Fruit fly (Drosophila melanogaster) whole organism, prepupa: ENCODE measurements around the gene Ptpmeg2.

ENCODE experiments used
- CG10669 ChIP-seq: fragments of 200-800 bp; sonication (Bioruptor generic); optimal IDR thresholded peaks from 3 replicates; lab custom pipeline; 2018; ENCODE audit warnings: missing biosample characterization, mild to moderate bottlenecking, missing genetic modification characterization, moderate library complexity
- CG11294 ChIP-seq: fragments of 200-800 bp; sonication (Bioruptor generic); IDR thresholded peaks from 2 replicates; pipeline ENCODE4 v1.3.6; 2022; ENCODE audit warnings: missing biosample characterization, missing genetic modification characterization
- CG11762 ChIP-seq: fragments of 200-800 bp; sonication (Bioruptor generic); optimal IDR thresholded peaks from 3 replicates; lab custom pipeline; 2016; ENCODE audit warnings: missing biosample characterization, missing genetic modification characterization; ENCODE audit not compliant: insufficient read depth
- CG11902 ChIP-seq: fragments of 200-800 bp; sonication (Bioruptor generic); optimal IDR thresholded peaks from 3 replicates; lab custom pipeline; 2016; ENCODE audit warnings: missing biosample characterization, missing genetic modification characterization
- CG15336 ChIP-seq: fragments of 200-800 bp; sonication (Bioruptor generic); IDR thresholded peaks from 2 replicates; pipeline ENCODE4 v1.3.6; 2022; ENCODE audit warnings: missing biosample characterization, missing genetic modification characterization
- CG3032 ChIP-seq: fragments of 200-800 bp; optimal IDR thresholded peaks from 2 replicates; lab custom pipeline; 2019; ENCODE audit warnings: missing biosample characterization, mild to moderate bottlenecking, missing genetic modification characterization, moderate library complexity
- CG31627 ChIP-seq: fragments of 200-800 bp; sonication (Bioruptor generic); optimal IDR thresholded peaks from 3 replicates; lab custom pipeline; 2016; ENCODE audit warnings: missing biosample characterization, missing genetic modification characterization
- CG32006 ChIP-seq: fragments of 200-800 bp; sonication (Bioruptor generic); optimal IDR thresholded peaks from 3 replicates; lab custom pipeline; 2017; ENCODE audit warnings: missing biosample characterization, mild to moderate bottlenecking, missing genetic modification characterization
- CG34406 ChIP-seq: fragments of 200-800 bp; sonication (Bioruptor generic); optimal IDR thresholded peaks from 3 replicates; lab custom pipeline; 2016; ENCODE audit warnings: missing biosample characterization, missing genetic modification characterization
- CG3919 ChIP-seq: fragments of 200-800 bp; sonication (Bioruptor generic); optimal IDR thresholded peaks from 3 replicates; lab custom pipeline; 2016; ENCODE audit warnings: missing biosample characterization, missing genetic modification characterization
- CG6163 ChIP-seq: fragments of 200-800 bp; sonication (Bioruptor generic); IDR thresholded peaks from 3 replicates; pipeline ENCODE4 v1.3.6; 2022; ENCODE audit warnings: missing biosample characterization, missing genetic modification characterization
- CG6276 ChIP-seq: fragments of 200-800 bp; sonication (Bioruptor generic); optimal IDR thresholded peaks from 2 replicates; lab custom pipeline; 2017; ENCODE audit warnings: missing biosample characterization, mild to moderate bottlenecking, missing genetic modification characterization
- CG6792 ChIP-seq: fragments of 200-800 bp; sonication (Bioruptor generic); optimal IDR thresholded peaks from 3 replicates; lab custom pipeline; 2016; ENCODE audit warnings: missing biosample characterization, missing genetic modification characterization
- CG6854 ChIP-seq: fragments of 200-800 bp; sonication (Bioruptor generic); optimal IDR thresholded peaks from 2 replicates; lab custom pipeline; 2017; ENCODE audit warnings: missing biosample characterization, mild to moderate bottlenecking, missing genetic modification characterization
- CG7368 ChIP-seq: fragments of 200-800 bp; sonication (Bioruptor generic); optimal IDR thresholded peaks from 3 replicates; lab custom pipeline; 2016; ENCODE audit warnings: missing biosample characterization, missing genetic modification characterization
- CG8119 ChIP-seq: fragments of 200-800 bp; sonication (Bioruptor generic); IDR thresholded peaks from 3 replicates; pipeline ENCODE4 v1.3.6; 2022; ENCODE audit warnings: missing biosample characterization, missing genetic modification characterization
- CG8319 ChIP-seq: fragments of 200-800 bp; sonication (Bioruptor generic); optimal IDR thresholded peaks from 3 replicates; lab custom pipeline; 2016; ENCODE audit warnings: missing biosample characterization, missing genetic modification characterization
- CG8632 ChIP-seq: fragments of 200-800 bp; sonication (Bioruptor generic); optimal IDR thresholded peaks from 3 replicates; lab custom pipeline; 2016; ENCODE audit warnings: missing biosample characterization, missing genetic modification characterization
- CG9139 ChIP-seq: fragments of 200-800 bp; sonication (Bioruptor generic); optimal IDR thresholded peaks from 3 replicates; lab custom pipeline; 2017; ENCODE audit warnings: missing biosample characterization, mild to moderate bottlenecking, missing genetic modification characterization
- Eip75B ChIP-seq: fragments of 200-800 bp; sonication (Bioruptor generic); optimal IDR thresholded peaks from 3 replicates; lab custom pipeline; 2016; ENCODE audit warnings: missing biosample characterization, missing genetic modification characterization
- Eip78C ChIP-seq: fragments of 200-800 bp; sonication (Bioruptor generic); peaks from one replicate; lab custom pipeline; 2016; ENCODE audit warnings: missing biosample characterization, missing genetic modification characterization
- Gug ChIP-seq: fragments of 200-800 bp; sonication (Bioruptor generic); IDR thresholded peaks from 2 replicates; pipeline ENCODE4 v1.3.6; 2022; ENCODE audit warnings: missing biosample characterization, missing genetic modification characterization
- Hr38 ChIP-seq: sonication (Bioruptor generic); optimal IDR thresholded peaks from 2 replicates; lab custom pipeline; 2016; ENCODE audit warnings: missing biosample characterization, missing genetic modification characterization
- Hr39 ChIP-seq: fragments of 200-800 bp; sonication (Bioruptor generic); optimal IDR thresholded peaks from 2 replicates; lab custom pipeline; 2016; ENCODE audit warnings: missing biosample characterization, missing genetic modification characterization
- Hr4 ChIP-seq: fragments of 200-800 bp; sonication (Bioruptor generic); optimal IDR thresholded peaks from 3 replicates; lab custom pipeline; 2016; ENCODE audit warnings: missing biosample characterization, missing genetic modification characterization
- Lpt ChIP-seq: fragments of 200-800 bp; sonication (Bioruptor generic); optimal IDR thresholded peaks from 3 replicates; lab custom pipeline; 2016; ENCODE audit warnings: missing biosample characterization, missing genetic modification characterization
- Met ChIP-seq: fragments of 200-800 bp; sonication (Bioruptor generic); optimal IDR thresholded peaks from 3 replicates; lab custom pipeline; 2016; ENCODE audit warnings: missing biosample characterization, missing genetic modification characterization
- OdsH ChIP-seq: fragments of 200-800 bp; sonication (Bioruptor generic); optimal IDR thresholded peaks from 3 replicates; lab custom pipeline; 2016; ENCODE audit warnings: missing biosample characterization, missing genetic modification characterization
- Smox ChIP-seq: fragments of 200-800 bp; sonication (Bioruptor generic); optimal IDR thresholded peaks from 3 replicates; lab custom pipeline; 2016; ENCODE audit warnings: missing biosample characterization, missing genetic modification characterization
- Sox102F ChIP-seq: fragments of 200-800 bp; sonication (Bioruptor generic); optimal IDR thresholded peaks from 2 replicates; lab custom pipeline; 2016; ENCODE audit warnings: missing biosample characterization, mild to moderate bottlenecking, missing genetic modification characterization
- Sox14 ChIP-seq: fragments of 200-800 bp; sonication (Bioruptor generic); optimal IDR thresholded peaks from 3 replicates; lab custom pipeline; 2016; ENCODE audit warnings: missing biosample characterization, missing genetic modification characterization
- Sox15 ChIP-seq: fragments of 200-800 bp; sonication (Bioruptor generic); optimal IDR thresholded peaks from 3 replicates; lab custom pipeline; 2016; ENCODE audit warnings: missing biosample characterization, missing genetic modification characterization
- acj6 ChIP-seq: fragments of 200-800 bp; sonication (Bioruptor generic); optimal IDR thresholded peaks from 3 replicates; lab custom pipeline; 2016; ENCODE audit warnings: missing biosample characterization, missing genetic modification characterization
- cyc ChIP-seq: fragments of 200-800 bp; sonication (Bioruptor generic); optimal IDR thresholded peaks from 3 replicates; lab custom pipeline; 2016; ENCODE audit warnings: missing biosample characterization, missing genetic modification characterization
- dsx ChIP-seq: fragments of 200-800 bp; optimal IDR thresholded peaks from 3 replicates; lab custom pipeline; 2019; ENCODE audit warnings: missing biosample characterization, mild to moderate bottlenecking, missing genetic modification characterization, moderate library complexity; ENCODE audit not compliant: poor library complexity, severe bottlenecking
- eg ChIP-seq: fragments of 200-800 bp; sonication (Bioruptor generic); IDR thresholded peaks from 3 replicates; pipeline ENCODE4 v1.3.6; 2022; ENCODE audit warnings: missing biosample characterization, missing genetic modification characterization
- esn ChIP-seq: fragments of 200-800 bp; sonication (Bioruptor generic); optimal IDR thresholded peaks from 2 replicates; lab custom pipeline; 2016; ENCODE audit warnings: missing biosample characterization, mild to moderate bottlenecking, missing genetic modification characterization, moderate library complexity
- fd59A ChIP-seq: fragments of 200-800 bp; sonication (Bioruptor generic); optimal IDR thresholded peaks from 2 replicates; lab custom pipeline; 2017; ENCODE audit warnings: missing biosample characterization, mild to moderate bottlenecking, missing genetic modification characterization, missing genetic modification reagents
- fkh ChIP-seq: fragments of 200-800 bp; sonication (Bioruptor generic); optimal IDR thresholded peaks from 3 replicates; lab custom pipeline; 2017; ENCODE audit warnings: missing biosample characterization, mild to moderate bottlenecking, missing genetic modification characterization, moderate library complexity
- lz ChIP-seq: fragments of 200-800 bp; sonication (Bioruptor generic); optimal IDR thresholded peaks from 3 replicates; lab custom pipeline; 2016; ENCODE audit warnings: missing biosample characterization, missing genetic modification characterization
- net ChIP-seq: fragments of 200-800 bp; sonication (Bioruptor generic); optimal IDR thresholded peaks from 3 replicates; lab custom pipeline; 2016; ENCODE audit warnings: missing biosample characterization, missing genetic modification characterization
- salr ChIP-seq, 2 experiments: fragments of 200-800 bp; sonication (Bioruptor generic); optimal IDR thresholded peaks; 3 replicates each; lab custom pipeline; 2016 to 2018; ENCODE audit warnings: missing biosample characterization in 2 of 2, missing genetic modification characterization in 2 of 2, mild to moderate bottlenecking in 1 of 2
- spab ChIP-seq: fragments of 200-800 bp; sonication (Bioruptor generic); optimal IDR thresholded peaks from 2 replicates; lab custom pipeline; 2017; ENCODE audit warnings: missing biosample characterization, mild to moderate bottlenecking, missing genetic modification characterization, missing genetic modification reagents
- ss ChIP-seq, 2 experiments: fragments of 200-800 bp; sonication (Bioruptor generic); optimal IDR thresholded peaks; 2 replicates in 1 of 2; 3 replicates in 1 of 2; lab custom pipeline; 2017 to 2018; ENCODE audit warnings: mild to moderate bottlenecking in 2 of 2, missing biosample characterization in 2 of 2, missing genetic modification characterization in 2 of 2, moderate library complexity in 1 of 2
- vri ChIP-seq: fragments of 200-800 bp; sonication (Bioruptor generic); optimal IDR thresholded peaks from 3 replicates; lab custom pipeline; 2016; ENCODE audit warnings: missing biosample characterization, mild to moderate bottlenecking, missing genetic modification characterization

The Ptpmeg2 gene

dm6 chrX:9589928-9590327 is 69.0 kb downstream of the Ptpmeg2 start (continued):
- peak; percentile 19 for TF ChIP-seq CG11902 (GFP tag; lab: Kevin White, UChicago)
- TF ChIP-seq Gug (GFP tag; lab: Robert Waterston, UW), result no peak
- TF ChIP-seq CG8119, result peak; percentile 62
- TF ChIP-seq Eip75B (GFP tag; lab: Kevin White, UChicago), result peak; percentile 33
- peak; percentile 66 for TF ChIP-seq Met (GFP tag; lab: Kevin White, UChicago)
- TF ChIP-seq CG3032 (tag; lab: Kevin White, UChicago), result peak; percentile 19
- no peak for TF ChIP-seq salr (GFP tag; optimal IDR thresholded peaks at IDR 0.05; lab: Kevin White, UChicago)
- no peak for TF ChIP-seq dsx (GFP tag; lab: Kevin White, UChicago)
- TF ChIP-seq CG8632 (GFP tag; lab: Kevin White, UChicago), result peak; percentile 11
- peak; percentile 66 for TF ChIP-seq CG15336 (GFP tag; lab: Robert Waterston, UW)
- TF ChIP-seq Lpt (GFP tag; lab: Kevin White, UChicago), result no peak
- TF ChIP-seq CG32006 (GFP tag; lab: Kevin White, UChicago), result peak; percentile 65
- no peak for TF ChIP-seq spab (GFP tag; lab: Kevin White, UChicago)
- peak; percentile 36 for TF ChIP-seq CG7368 (GFP tag; lab: Kevin White, UChicago)
- TF ChIP-seq CG6276 (GFP tag; lab: Kevin White, UChicago), result peak; percentile 36
- TF ChIP-seq CG34406 (GFP tag; lab: Kevin White, UChicago), result peak; percentile 40
- TF ChIP-seq vri, result peak; percentile 66
- peak; percentile 30 for TF ChIP-seq CG6792
- TF ChIP-seq, all 60 proteins: peak for 41

dm6 chrX:9587881-9588280 is 71.1 kb downstream of the Ptpmeg2 start:
- TF ChIP-seq Hr39 (no peak), CG6163 (GFP tag; lab: Robert Waterston, UW) (no peak), lz (GFP tag; lab: Kevin White, UChicago) (no peak), acj6 (no peak)

- no peak for TF ChIP-seq CG31627 (GFP tag; lab: Kevin White, UChicago)
- TF ChIP-seq Hr38 (GFP tag; lab: Kevin White, UChicago), result no peak
- no peak for TF ChIP-seq ss (GFP tag; optimal IDR thresholded peaks at IDR 0.05; lab: Kevin White, UChicago)
- no peak for TF ChIP-seq vri
- TF ChIP-seq Gug (GFP tag; lab: Robert Waterston, UW), result no peak
- no peak for TF ChIP-seq CG8632 (GFP tag; lab: Kevin White, UChicago)
- TF ChIP-seq Smox, result no peak
- no peak for TF ChIP-seq CG8319 (GFP tag; lab: Kevin White, UChicago)
- no peak for TF ChIP-seq lz (GFP tag; lab: Kevin White, UChicago)
Measured at dm6 chrX:9586627-9587026, 72.3 kb downstream of the Ptpmeg2 start.

- TF ChIP-seq CG6854 (GFP tag; lab: Kevin White, UChicago), result no peak
- TF ChIP-seq OdsH (GFP tag; lab: Kevin White, UChicago), result no peak
- TF ChIP-seq CG3032 (tag; lab: Kevin White, UChicago), result no peak
- TF ChIP-seq Sox15 (GFP tag; lab: Kevin White, UChicago), result no peak
- no peak for TF ChIP-seq net
- TF ChIP-seq CG11762 (GFP tag; lab: Kevin White, UChicago), result no peak
- no peak for TF ChIP-seq acj6
- peak; percentile 52 for TF ChIP-seq Lpt (GFP tag; lab: Kevin White, UChicago)
- TF ChIP-seq fd59A (GFP tag; lab: Kevin White, UChicago), result no peak
- no peak for TF ChIP-seq CG9139 (GFP tag; lab: Kevin White, UChicago)
- no peak for TF ChIP-seq esn (GFP tag; lab: Kevin White, UChicago)
- no peak for TF ChIP-seq CG3919
- TF ChIP-seq CG32006 (GFP tag; lab: Kevin White, UChicago), result no peak
- no peak for TF ChIP-seq Sox14
- TF ChIP-seq CG6163 (GFP tag; lab: Robert Waterston, UW), result peak; percentile 75
- peak; percentile 77 for TF ChIP-seq CG6276 (GFP tag; lab: Kevin White, UChicago)
- TF ChIP-seq spab (GFP tag; lab: Kevin White, UChicago), result no peak
- no peak for TF ChIP-seq Sox102F (GFP tag; lab: Kevin White, UChicago)
- TF ChIP-seq cyc (GFP tag; lab: Kevin White, UChicago), result no peak
- 0 out of 2 replicates have a peak, but pooled peaks have one; percentile 11 for TF ChIP-seq CG11294 (GFP tag; lab: Robert Waterston, UW)
- peak; percentile 79 for TF ChIP-seq CG8119
- TF ChIP-seq CG10669 (GFP tag; lab: Kevin White, UChicago), result no peak
- TF ChIP-seq CG11902 (GFP tag; lab: Kevin White, UChicago), result no peak
- TF ChIP-seq ss (GFP tag; optimal IDR thresholded peaks at IDR 0.05; lab: Kevin White, UChicago), result peak in 1 of 2 experiments; percentile 4
- TF ChIP-seq CG15336 (GFP tag; lab: Robert Waterston, UW), result peak; percentile 79
- TF ChIP-seq fkh (GFP tag; lab: Kevin White, UChicago), result no peak
- TF ChIP-seq Eip78C (GFP tag; lab: Kevin White, UChicago), result no peak
- TF ChIP-seq Hr4 (GFP tag; lab: Kevin White, UChicago), result peak; percentile 8
- peak; percentile 48 for TF ChIP-seq Gug (GFP tag; lab: Robert Waterston, UW)
- TF ChIP-seq eg (GFP tag; lab: Robert Waterston, UW), result peak; percentile 85
Measured at dm6 chrX:9586038-9586437, 72.9 kb downstream of the Ptpmeg2 start.
